Worm (Caenorhabditis elegans): Measurements from ENCODE around the gene Y38H6A.5.
"Not testable (repeated sequence)": the region's sequence is repeated elsewhere in the genome, so short reads cannot be mapped to it uniquely, and the experiment has no call there.

Y38H6A.5 gene

DNA sequence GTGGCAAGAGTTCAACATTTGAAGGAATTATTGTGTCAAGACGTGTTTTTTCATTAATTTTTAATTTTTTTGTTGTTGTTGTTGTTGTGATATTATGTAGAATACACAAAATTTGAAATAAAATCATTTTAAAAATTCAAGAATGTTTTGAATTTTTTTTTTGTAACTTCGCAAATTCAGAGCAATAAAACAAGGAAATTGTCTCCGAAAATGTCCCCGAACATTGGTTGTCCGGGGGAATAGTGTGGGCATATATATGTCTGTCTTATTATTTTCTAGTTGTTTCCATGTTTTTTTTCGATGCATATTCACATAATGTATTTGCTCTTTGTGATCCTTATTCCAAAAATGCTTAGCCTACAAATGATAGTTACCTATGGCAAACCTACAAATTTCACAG, 23.6 kb downstream of the Y38H6A.5 start, which contains the start of gene clec-262:
Gene clec-262, plus strand, starts transcription at position 301 of the 400 bp plus-strand sequence.
- no peak for TF ChIP-seq unc-62 (GFP tag; optimal IDR thresholded peaks at IDR 0.05)
- no peak for TF ChIP-seq tbx-2 (tag; optimal IDR thresholded peaks at IDR 0.05)
- TF ChIP-seq nhr-76 (tag; optimal IDR thresholded peaks at IDR 0.05) = no peak
- no peak for TF ChIP-seq ceh-16 (tag; optimal IDR thresholded peaks at IDR 0.05)
- TF ChIP-seq snpc-4 (tag; optimal IDR thresholded peaks at IDR 0.05) = no peak

DNA sequence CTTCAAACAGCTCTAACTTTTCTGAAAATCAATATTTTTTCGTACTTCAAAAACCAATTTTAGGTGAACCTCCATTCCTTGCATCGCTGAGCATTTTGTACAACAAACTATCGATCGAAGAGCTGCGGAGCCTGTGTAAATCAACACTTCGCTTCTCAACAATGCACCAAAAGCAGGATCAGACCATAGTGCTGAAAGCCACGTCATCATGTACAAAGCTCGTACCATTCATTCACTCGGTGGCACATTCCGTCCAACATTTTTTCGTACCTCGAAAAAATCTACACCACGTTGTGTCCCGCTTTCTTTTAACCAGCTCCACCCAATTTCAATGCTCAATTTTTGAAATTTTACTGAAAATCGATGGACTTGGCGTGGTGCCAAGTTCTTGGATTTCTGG, 24.6 kb downstream of the Y38H6A.5 start, which contains the start of gene ZC15.10:
Gene ZC15.10, plus strand, starts transcription at position 162 of the 400 bp plus-strand sequence.
- TF ChIP-seq fos-1 (tag; optimal IDR thresholded peaks at IDR 0.05) (no peak), R02D3.7 (tag; optimal IDR thresholded peaks at IDR 0.05) (no peak), tbx-2 (tag; optimal IDR thresholded peaks at IDR 0.05) (no peak), jun-1 (tag; optimal IDR thresholded peaks at IDR 0.05) (no peak), hmg-11 (tag; optimal IDR thresholded peaks at IDR 0.05) (no peak), nhr-12 (tag; optimal IDR thresholded peaks at IDR 0.05) (no peak), aly-2 (tag; optimal IDR thresholded peaks at IDR 0.05) (no peak), nhr-11 (tag; optimal IDR thresholded peaks at IDR 0.05) (no peak), pha-4 (tag; optimal IDR thresholded peaks at IDR 0.05) (no peak), nhr-67 (tag; optimal IDR thresholded peaks at IDR 0.05) (no peak), egl-5 (tag; optimal IDR thresholded peaks at IDR 0.05) (no peak), unc-62 (GFP tag; optimal IDR thresholded peaks at IDR 0.05) (no peak), pqm-1 (tag; optimal IDR thresholded peaks at IDR 0.05) (no peak), snpc-4 (tag; optimal IDR thresholded peaks at IDR 0.05) (no peak), lin-15B (tag; optimal IDR thresholded peaks at IDR 0.05) (no peak), nhr-76 (tag; optimal IDR thresholded peaks at IDR 0.05) (no peak), ceh-9 (tag; optimal IDR thresholded peaks at IDR 0.05) (no peak), eor-1 (tag; optimal IDR thresholded peaks at IDR 0.05) (no peak), nhr-25 (tag; optimal IDR thresholded peaks at IDR 0.05) (no peak)

DNA sequence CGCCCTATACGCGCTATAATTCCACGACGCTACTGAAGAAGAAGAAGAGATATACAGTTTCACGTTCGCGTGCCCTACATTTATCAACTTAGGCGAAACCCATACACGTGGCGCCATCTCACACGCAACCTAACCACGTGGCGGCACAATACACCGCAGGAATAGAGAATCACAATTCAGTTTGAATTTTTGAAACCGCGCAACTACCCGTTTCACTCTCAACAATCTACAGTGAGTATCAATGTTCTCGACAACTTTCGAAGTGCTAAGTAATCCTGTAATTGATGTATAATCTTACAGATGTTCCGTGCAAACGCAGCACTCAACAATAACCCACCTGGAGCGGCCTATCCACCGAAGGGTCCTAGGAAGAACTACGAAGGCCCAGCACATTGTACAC, 29.4 kb downstream of the Y38H6A.5 start, which contains the start of gene ZC15.1:
Gene ZC15.1, plus strand, starts transcription at position 301 of the 400 bp plus-strand sequence.
- no peak for TF ChIP-seq ZK546.5 (tag; optimal IDR thresholded peaks at IDR 0.05)
- TF ChIP-seq nhr-237 (tag; optimal IDR thresholded peaks at IDR 0.05) = no peak
- TF ChIP-seq snpc-4 (tag; optimal IDR thresholded peaks at IDR 0.05) = no peak
- TF ChIP-seq ceh-28 (tag; optimal IDR thresholded peaks at IDR 0.05) = no peak
- TF ChIP-seq nhr-11 (tag; optimal IDR thresholded peaks at IDR 0.05) = no peak
- no peak for TF ChIP-seq ceh-82 (tag; optimal IDR thresholded peaks at IDR 0.05)
- TF ChIP-seq fkh-2 (tag; optimal IDR thresholded peaks at IDR 0.05) = no peak
- no peak for TF ChIP-seq lin-15B (tag; optimal IDR thresholded peaks at IDR 0.05)
- TF ChIP-seq nhr-12 (tag; optimal IDR thresholded peaks at IDR 0.05) = no peak
- no peak for TF ChIP-seq ceh-16 (tag; optimal IDR thresholded peaks at IDR 0.05)
- TF ChIP-seq lsy-12 (tag; optimal IDR thresholded peaks at IDR 0.05) = no peak
- TF ChIP-seq nhr-28 (tag; optimal IDR thresholded peaks at IDR 0.05) = no peak
- TF ChIP-seq daf-12 (tag; optimal IDR thresholded peaks at IDR 0.05) = no peak
- no peak for TF ChIP-seq lin-39 (tag; optimal IDR thresholded peaks at IDR 0.05)
- TF ChIP-seq nfya-1 (tag; optimal IDR thresholded peaks at IDR 0.05; ENCODE audit: insufficient read depth) = no peak
- no peak for TF ChIP-seq ztf-11 (tag; optimal IDR thresholded peaks at IDR 0.05)
- no peak for TF ChIP-seq nhr-43 (tag; optimal IDR thresholded peaks at IDR 0.05; ENCODE audit: poor library complexity, severe bottlenecking)
- no peak for TF ChIP-seq mml-1 (tag; optimal IDR thresholded peaks at IDR 0.05)

DNA sequence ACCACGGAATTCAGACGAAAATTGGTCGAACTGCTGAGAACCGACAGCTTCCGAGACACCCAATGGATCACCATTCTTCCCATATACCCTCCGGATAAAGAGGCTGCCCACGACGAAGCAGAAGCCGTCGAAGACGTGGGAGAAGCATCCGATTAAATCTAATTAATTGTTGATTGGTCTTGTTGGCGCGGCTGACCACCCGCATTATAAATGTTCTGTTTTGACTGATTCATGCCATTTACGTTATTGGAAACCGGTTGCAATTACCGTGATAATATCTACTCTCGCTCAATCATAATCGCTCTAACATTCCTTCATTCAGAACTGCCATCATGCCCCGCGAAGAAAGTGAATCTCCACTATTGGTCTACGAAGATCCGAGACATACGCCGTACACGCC, 31.9 kb downstream of the Y38H6A.5 start, which contains the start of gene ZC15.3:
Gene ZC15.3, plus strand, starts transcription at position 301 of the 400 bp plus-strand sequence.
- not testable (repeated sequence) for TF ChIP-seq aly-2, fos-1, nhr-76 (tag; optimal IDR thresholded peaks at IDR 0.05)

DNA sequence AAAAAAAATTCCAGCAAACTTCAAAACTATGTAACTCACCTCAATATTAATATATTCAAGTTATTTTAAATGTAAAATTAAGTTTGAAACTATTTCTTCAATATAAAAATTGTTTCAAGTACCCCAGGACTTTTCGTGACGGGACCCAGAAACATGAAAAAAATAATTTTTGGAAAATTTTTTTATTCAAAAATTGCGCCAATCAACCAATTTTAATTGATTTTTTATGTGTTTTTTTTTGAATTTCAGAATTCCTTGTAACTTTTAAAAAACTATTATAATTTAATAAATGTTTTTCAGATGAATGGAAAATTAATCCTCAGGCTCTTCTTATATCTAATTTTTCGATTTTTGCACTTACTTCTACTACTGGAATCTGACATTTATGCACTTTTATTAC, 37.5 kb downstream of the Y38H6A.5 start, which contains the start of gene ZC15.5:
Gene ZC15.5, plus strand, starts transcription at position 301 of the 400 bp plus-strand sequence.
- no peak for TF ChIP-seq snpc-4 (tag; optimal IDR thresholded peaks at IDR 0.05)
- no peak for TF ChIP-seq lin-15B (tag; optimal IDR thresholded peaks at IDR 0.05)
- no peak for TF ChIP-seq ceh-16 (tag; optimal IDR thresholded peaks at IDR 0.05)
- no peak for TF ChIP-seq mdl-1 (tag; optimal IDR thresholded peaks at IDR 0.05)
- no peak for TF ChIP-seq nhr-25 (tag; optimal IDR thresholded peaks at IDR 0.05)
- no peak for TF ChIP-seq nhr-23 (tag; optimal IDR thresholded peaks at IDR 0.05)
- no peak for TF ChIP-seq nhr-76 (tag; optimal IDR thresholded peaks at IDR 0.05)
- no peak for TF ChIP-seq zag-1 (tag; optimal IDR thresholded peaks at IDR 0.05)
- TF ChIP-seq fos-1 (tag; optimal IDR thresholded peaks at IDR 0.05) = no peak
- TF ChIP-seq lin-39 (tag; optimal IDR thresholded peaks at IDR 0.05) = no peak
- no peak for TF ChIP-seq sea-2 (GFP tag; optimal IDR thresholded peaks at IDR 0.05)

Data from whole organism, L3 larva.